Worm (Caenorhabditis elegans) whole organism, L4 larva: ENCODE results near the gene str-220.
A peak's percentile ranks its signal among the peaks of the same experiment; 100 is the strongest.

Experiments used
- D1046.2 ChIP-seq: fragments of 200-800 bp; sonication (Bioruptor generic); IDR thresholded peaks from 2 replicates; pipeline ENCODE4 v1.3.6; 2022; ENCODE audit warnings: missing genetic modification characterization, missing compliant biosample characterization
- Y5F2A.4 ChIP-seq: fragments of 200-800 bp; sonication (Bioruptor generic); optimal IDR thresholded peaks from 2 replicates; lab custom pipeline; 2018; ENCODE audit warnings: mild to moderate bottlenecking, missing genetic modification characterization, missing compliant biosample characterization
- Y75B8A.6 ChIP-seq: fragments of 200-800 bp; sonication (Bioruptor generic); IDR thresholded peaks from 2 replicates; pipeline ENCODE4 v1.3.6; 2022; ENCODE audit warnings: missing genetic modification reagents, missing genetic modification characterization, missing compliant biosample characterization
- ZK546.5 ChIP-seq, 2 experiments: sonication (generic microtip); optimal IDR thresholded peaks; 2 replicates each; lab custom pipeline; 2017; ENCODE audit warnings: missing biosample characterization in 2 of 2, missing genetic modification characterization in 2 of 2
- aha-1 ChIP-seq: fragments of 150-350 bp; peaks from one replicate; lab custom pipeline; 2014; ENCODE audit warnings: missing biosample characterization, missing genetic modification characterization
- aly-2 ChIP-seq: sonication (generic microtip); optimal IDR thresholded peaks from 2 replicates; lab custom pipeline; 2018; ENCODE audit warnings: missing biosample characterization, missing genetic modification characterization
- arid-1 ChIP-seq: fragments of 200-800 bp; sonication (Bioruptor generic); conservative IDR thresholded peaks from 2 replicates; pipeline ENCODE4 v1.3.6; 2022; ENCODE audit warnings: missing genetic modification reagents, missing genetic modification characterization, missing compliant biosample characterization
- attf-4 ChIP-seq: sonication (generic microtip); optimal IDR thresholded peaks from 3 replicates; lab custom pipeline; 2017; ENCODE audit warnings: missing biosample characterization, missing genetic modification characterization
- ceh-62 ChIP-seq: sonication (generic microtip); optimal IDR thresholded peaks from 2 replicates; lab custom pipeline; 2017; ENCODE audit warnings: missing biosample characterization, missing genetic modification characterization
- cey-2 ChIP-seq: sonication (generic microtip); optimal IDR thresholded peaks from 3 replicates; lab custom pipeline; 2017; ENCODE audit warnings: missing genetic modification characterization, mild to moderate bottlenecking, missing compliant biosample characterization, antibody characterized with exemption, borderline replicate concordance; ENCODE audit not compliant: insufficient read depth
- daf-16 ChIP-seq, 3 experiments: sonication (generic microtip); optimal IDR thresholded peaks; 2 replicates each; lab custom pipeline; 2016 to 2017; ENCODE audit warnings: missing genetic modification characterization in 3 of 3, missing genetic modification reagents in 3 of 3, mild to moderate bottlenecking in 2 of 3, missing compliant biosample characterization in 2 of 3, missing biosample characterization in 1 of 3, moderate library complexity in 1 of 3
- dmd-6 ChIP-seq: fragments of 200-800 bp; sonication (Bioruptor generic); IDR thresholded peaks from 2 replicates; pipeline ENCODE4 v1.3.6; 2022; ENCODE audit warnings: missing genetic modification reagents, missing genetic modification characterization, missing compliant biosample characterization
- dmd-9 ChIP-seq: fragments of 200-800 bp; sonication (Bioruptor generic); IDR thresholded peaks from 2 replicates; pipeline ENCODE4 v1.3.6; 2022; ENCODE audit warnings: missing genetic modification reagents, missing genetic modification characterization, missing compliant biosample characterization
- dve-1 ChIP-seq: sonication (generic microtip); optimal IDR thresholded peaks from 2 replicates; lab custom pipeline; 2017; ENCODE audit warnings: antibody characterized with exemption, mild to moderate bottlenecking, missing genetic modification characterization, missing compliant biosample characterization; ENCODE audit not compliant: insufficient read depth
- fos-1 ChIP-seq: fragments of 150-350 bp; optimal IDR thresholded peaks from 2 replicates; lab custom pipeline; 2014; ENCODE audit warnings: missing biosample characterization, missing genetic modification characterization
- gei-8 ChIP-seq: fragments of 200-800 bp; sonication (Bioruptor generic); optimal IDR thresholded peaks from 2 replicates; lab custom pipeline; 2018; ENCODE audit warnings: mild to moderate bottlenecking, missing genetic modification characterization, missing compliant biosample characterization
- hlh-11 ChIP-seq: fragments of 200-800 bp; sonication (Bioruptor generic); optimal IDR thresholded peaks from 2 replicates; lab custom pipeline; 2018; ENCODE audit warnings: mild to moderate bottlenecking, missing genetic modification characterization, missing compliant biosample characterization
- lim-7 ChIP-seq: fragments of 200-800 bp; sonication (Bioruptor generic); IDR thresholded peaks from 2 replicates; pipeline ENCODE4 v1.3.6; 2022; ENCODE audit warnings: missing genetic modification characterization, missing compliant biosample characterization
- lin-13 ChIP-seq: fragments of 150-350 bp; optimal IDR thresholded peaks from 2 replicates; lab custom pipeline; 2014; ENCODE audit warnings: missing biosample characterization, missing genetic modification reagents, missing genetic modification characterization
- lin-29 ChIP-seq: fragments of 200-800 bp; sonication (Bioruptor generic); IDR thresholded peaks from 2 replicates; pipeline ENCODE4 v1.3.6; 2022; ENCODE audit warnings: missing genetic modification reagents, missing genetic modification characterization, missing compliant biosample characterization
- lir-3 ChIP-seq: sonication (generic microtip); optimal IDR thresholded peaks from 2 replicates; lab custom pipeline; 2016; ENCODE audit warnings: mild to moderate bottlenecking, missing genetic modification characterization, missing compliant biosample characterization
- mdt-29 ChIP-seq: fragments of 200-800 bp; sonication (Bioruptor generic); IDR thresholded peaks from 2 replicates; pipeline ENCODE4 v1.3.6; 2022; ENCODE audit warnings: missing genetic modification reagents, missing genetic modification characterization, missing compliant biosample characterization
- nhr-102 ChIP-seq: sonication (generic microtip); optimal IDR thresholded peaks from 2 replicates; lab custom pipeline; 2016; ENCODE audit warnings: mild to moderate bottlenecking, missing genetic modification characterization, moderate library complexity, missing compliant biosample characterization
- nhr-28 ChIP-seq: fragments of 150-350 bp; optimal IDR thresholded peaks from 2 replicates; lab custom pipeline; 2014; ENCODE audit warnings: missing biosample characterization, missing genetic modification characterization
- nhr-48 ChIP-seq: sonication (generic microtip); optimal IDR thresholded peaks from 2 replicates; lab custom pipeline; 2016; ENCODE audit warnings: mild to moderate bottlenecking, missing genetic modification characterization, missing compliant biosample characterization
- nhr-77 ChIP-seq: fragments of 150-350 bp; optimal IDR thresholded peaks from 2 replicates; lab custom pipeline; 2014; ENCODE audit warnings: missing biosample characterization, missing genetic modification characterization
- pha-4 ChIP-seq, 2 experiments: fragments of 150-350 bp in 1 of 2; fragments of 200-800 bp in 1 of 2; sonication (Bioruptor generic) in 1 of 2; IDR thresholded peaks in 1 of 2; optimal IDR thresholded peaks in 1 of 2; 2 replicates each; pipeline versions ENCODE4 v1.3.6 to Lab custom; 2014 to 2022; ENCODE audit warnings: missing genetic modification characterization in 2 of 2, missing genetic modification reagents in 2 of 2, missing biosample characterization in 1 of 2, missing compliant biosample characterization in 1 of 2
- pqm-1 ChIP-seq: sonication (generic microtip); optimal IDR thresholded peaks from 2 replicates; lab custom pipeline; 2017; ENCODE audit warnings: missing biosample characterization, missing genetic modification characterization
- set-16 ChIP-seq: fragments of 200-800 bp; sonication (Bioruptor generic); IDR thresholded peaks from 2 replicates; pipeline ENCODE4 v1.3.6; 2022; ENCODE audit warnings: missing genetic modification reagents, missing genetic modification characterization, missing compliant biosample characterization
- tra-1 ChIP-seq: fragments of 200-800 bp; sonication (Bioruptor generic); IDR thresholded peaks from 2 replicates; pipeline ENCODE4 v1.3.6; 2022; ENCODE audit warnings: missing genetic modification reagents, missing genetic modification characterization, missing compliant biosample characterization
- unc-130 ChIP-seq: sonication (generic microtip); optimal IDR thresholded peaks from 2 replicates; lab custom pipeline; 2016; ENCODE audit warnings: missing genetic modification reagents, missing genetic modification characterization, missing compliant biosample characterization
- unc-39 ChIP-seq: sonication (generic microtip); optimal IDR thresholded peaks from 2 replicates; lab custom pipeline; 2017; ENCODE audit warnings: missing biosample characterization, missing genetic modification characterization
- zag-1 ChIP-seq: fragments of 150-350 bp; optimal IDR thresholded peaks from 2 replicates; lab custom pipeline; 2014; ENCODE audit warnings: missing biosample characterization, missing genetic modification characterization
- zfp-2 ChIP-seq: sonication (generic microtip); optimal IDR thresholded peaks from 2 replicates; lab custom pipeline; 2016; ENCODE audit warnings: mild to moderate bottlenecking, missing genetic modification characterization, missing compliant biosample characterization

The str-220 gene

ce11 chrIV:7180304-7180703 lies 9.2 kb upstream of the str-220 start, which contains the start of gene cest-10:
Gene cest-10 (plus strand): TSS chrIV:7180557.
- TF ChIP-seq dve-1 (tag; lab: Kevin White, UChicago) (peak; percentile 89), nhr-48 (tag; lab: Kevin White, UChicago) (peak; percentile 64), unc-39 (no peak), nhr-28 (tag; lab: Kevin White, UChicago) (peak; percentile 99), Y75B8A.6 (GFP tag; lab: Robert Waterston, UW) (0 out of 2 replicates have a peak, but pooled peaks have one; percentile 22), arid-1 (GFP tag; lab: Robert Waterston, UW) (no peak), lin-29 (GFP tag; lab: Robert Waterston, UW) (no peak), aly-2 (tag; lab: Kevin White, UChicago) (no peak), tra-1 (GFP tag; lab: Robert Waterston, UW) (peak; percentile 90), D1046.2 (GFP tag; lab: Robert Waterston, UW) (no peak), lim-7 (GFP tag; lab: Robert Waterston, UW) (no peak), unc-130 (GFP tag; lab: Kevin White, UChicago) (no peak), hlh-11 (tag; lab: Kevin White, UChicago) (peak; percentile 68), daf-16 (GFP tag; optimal IDR thresholded peaks at IDR 0.05; lab: Kevin White, UChicago) (peak in 1 of 2 experiments; percentile 67), daf-16 (tag; optimal IDR thresholded peaks at IDR 0.05; lab: Kevin White, UChicago) (peak; percentile 93), pqm-1 (tag; lab: Kevin White, UChicago) (peak; percentile 78), nhr-102 (tag; lab: Kevin White, UChicago) (peak; percentile 49), dmd-9 (GFP tag; lab: Robert Waterston, UW) (no peak), aha-1 (tag; lab: Kevin White, UChicago) (peak; percentile 56), nhr-77 (tag; lab: Kevin White, UChicago) (peak; percentile 69), zag-1 (tag; lab: Kevin White, UChicago) (no peak), pha-4 (GFP tag; IDR thresholded peaks at IDR 0.05; lab: Robert Waterston, UW) (peak; percentile 32; the same call in 1 of the 2 replicates), pha-4 (tag; optimal IDR thresholded peaks at IDR 0.05; lab: Kevin White, UChicago) (no peak), gei-8 (GFP tag; lab: Kevin White, UChicago) (peak; percentile 2), zfp-2 (tag; lab: Kevin White, UChicago) (no peak), dmd-6 (GFP tag; lab: Robert Waterston, UW) (peak; percentile 96)
- TF ChIP-seq, all 104 proteins: peak for 14

ce11 chrIV:7178942-7179341 lies 7.8 kb upstream of the str-220 start, which contains the start of gene C42D4.3:
Gene C42D4.3 (plus strand): TSS chrIV:7179239.
- TF ChIP-seq lin-13 (GFP tag; lab: Kevin White, UChicago): no peak
- peak; percentile 70 for TF ChIP-seq cey-2
- peak; percentile 30 for TF ChIP-seq dve-1 (tag; lab: Kevin White, UChicago)

DNA sequence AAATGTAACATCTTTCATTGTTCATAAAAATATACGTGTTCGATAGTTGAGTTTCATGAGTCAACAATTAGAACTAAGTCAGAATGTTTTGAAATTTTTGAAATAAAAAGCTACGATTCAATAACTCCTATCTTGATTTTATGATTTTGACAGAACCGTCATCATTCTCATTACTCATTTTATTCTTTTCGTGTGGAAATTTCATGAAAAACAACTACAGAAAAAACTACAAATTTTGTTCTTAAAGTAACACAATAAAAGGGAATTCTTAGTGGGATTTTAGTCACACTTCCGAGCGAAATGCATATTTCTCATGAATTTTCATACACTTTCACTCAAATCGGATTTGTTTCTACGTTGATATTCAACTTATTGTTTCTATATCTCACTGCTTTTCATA lies 5.8 kb upstream of the str-220 start, which contains the start of gene str-44:
Gene str-44, plus strand, starts transcription at position 301 of the 400 bp plus-strand sequence.
- TF ChIP-seq unc-130 (GFP tag; lab: Kevin White, UChicago) (no peak), pha-4 (GFP tag; IDR thresholded peaks at IDR 0.05; lab: Robert Waterston, UW) (no peak), pha-4 (tag; optimal IDR thresholded peaks at IDR 0.05; lab: Kevin White, UChicago) (no peak), ZK546.5 (tag; optimal IDR thresholded peaks at IDR 0.05; lab: Kevin White, UChicago) (no peak), Y5F2A.4 (GFP tag; lab: Kevin White, UChicago) (no peak), ceh-62 (no peak), mdt-29 (no peak), arid-1 (GFP tag; lab: Robert Waterston, UW) (no peak), fos-1 (tag; lab: Kevin White, UChicago) (no peak), aly-2 (tag; lab: Kevin White, UChicago) (no peak), set-16 (no peak), lim-7 (GFP tag; lab: Robert Waterston, UW) (no peak), lir-3 (tag; lab: Kevin White, UChicago) (no peak), attf-4 (no peak)
